Worm (Caenorhabditis elegans) whole organism, L4 larva: ENCODE results near the gene lect-2.

ENCODE experiments used
- F44E2.7 ChIP-seq: fragments of 200-800 bp; sonication (Bioruptor generic); IDR thresholded peaks from 2 replicates; pipeline ENCODE4 v2.1.2; 2022; ENCODE audit warnings: missing genetic modification characterization, missing compliant biosample characterization
- F49E8.2 ChIP-seq: sonication (generic microtip); optimal IDR thresholded peaks from 2 replicates; lab custom pipeline; 2016; ENCODE audit warnings: missing compliant biosample characterization, mild to moderate bottlenecking, missing genetic modification characterization, borderline replicate concordance
- ama-1 ChIP-seq: fragments of 150-350 bp; optimal IDR thresholded peaks from 2 replicates; lab custom pipeline; 2014; ENCODE audit warnings: inconsistent platforms, mixed read lengths
- daf-12 ChIP-seq: fragments of 150-350 bp; optimal IDR thresholded peaks from 2 replicates; lab custom pipeline; 2014; ENCODE audit warnings: missing biosample characterization, missing genetic modification reagents, missing genetic modification characterization
- dpl-1 ChIP-seq: fragments of 150-350 bp; optimal IDR thresholded peaks from 2 replicates; lab custom pipeline; 2014; ENCODE audit warnings: missing biosample characterization, missing genetic modification reagents, missing genetic modification characterization
- dve-1 ChIP-seq: sonication (generic microtip); optimal IDR thresholded peaks from 2 replicates; lab custom pipeline; 2017; ENCODE audit warnings: antibody characterized with exemption, mild to moderate bottlenecking, missing genetic modification characterization, missing compliant biosample characterization; ENCODE audit not compliant: insufficient read depth
- fkh-10 ChIP-seq: fragments of 150-350 bp; optimal IDR thresholded peaks from 2 replicates; lab custom pipeline; 2014; ENCODE audit warnings: missing biosample characterization, missing genetic modification reagents, missing genetic modification characterization
- lir-3 ChIP-seq: sonication (generic microtip); optimal IDR thresholded peaks from 2 replicates; lab custom pipeline; 2016; ENCODE audit warnings: mild to moderate bottlenecking, missing genetic modification characterization, missing compliant biosample characterization
- madf-5 ChIP-seq, 2 experiments: fragments of 200-800 bp; sonication (Bioruptor generic); IDR thresholded peaks; 2 replicates each; pipeline ENCODE4 v1.3.6; 2022; ENCODE audit warnings: missing compliant biosample characterization in 2 of 2, missing genetic modification characterization in 2 of 2
- nhr-237 ChIP-seq: sonication (generic microtip); optimal IDR thresholded peaks from 2 replicates; lab custom pipeline; 2017; ENCODE audit warnings: missing biosample characterization, missing genetic modification characterization
- nhr-25 ChIP-seq: sonication (generic microtip); optimal IDR thresholded peaks from 2 replicates; lab custom pipeline; 2017; ENCODE audit warnings: missing genetic modification characterization, mild to moderate bottlenecking, missing compliant biosample characterization, antibody characterized with exemption, moderate library complexity, borderline replicate concordance; ENCODE audit not compliant: insufficient read depth

ce11 chrII:5833136-5833535, 42.6 kb downstream of the lect-2 start, which contains the start of gene gtap-1:
- no peak for TF ChIP-seq F44E2.7 (GFP tag; lab: Robert Waterston, UW)
- TF ChIP-seq dpl-1, result no peak
- no peak for TF ChIP-seq fkh-10
- no peak for TF ChIP-seq dve-1 (tag; lab: Kevin White, UChicago)
- no peak for TF ChIP-seq madf-5 (GFP tag; IDR thresholded peaks at IDR 0.05; lab: Robert Waterston, UW)
- TF ChIP-seq lir-3 (tag; lab: Kevin White, UChicago), result no peak
- TF ChIP-seq ama-1 (lab: Kevin White, UChicago), result no peak
- TF ChIP-seq daf-12 (tag; lab: Kevin White, UChicago), result no peak
- TF ChIP-seq F49E8.2 (tag; lab: Kevin White, UChicago), result no peak
- TF ChIP-seq nhr-25 (tag; lab: Kevin White, UChicago), result no peak
- no peak for TF ChIP-seq nhr-237 (tag; lab: Kevin White, UChicago)
